Worm (Caenorhabditis elegans) whole organism, L1 larva: Measurements from ENCODE around the gene C33D9.6.

Experiments
- aly-2 ChIP-seq: fragments of 150-350 bp; optimal IDR thresholded peaks from 2 replicates; lab custom pipeline; 2014; ENCODE audit warnings: missing biosample characterization, missing genetic modification characterization
- isw-1 ChIP-seq: fragments of 200-800 bp; sonication (Bioruptor generic); IDR thresholded peaks from 2 replicates; pipeline ENCODE4 v1.3.6; 2022; ENCODE audit warnings: missing genetic modification characterization, missing compliant biosample characterization
- lin-35 ChIP-seq, 2 experiments: fragments of 150-350 bp; optimal IDR thresholded peaks; 2 replicates each; lab custom pipeline; 2014; ENCODE audit warnings: missing biosample characterization in 2 of 2, missing genetic modification characterization in 2 of 2, missing genetic modification reagents in 2 of 2
- mep-1 ChIP-seq: fragments of 150-350 bp; optimal IDR thresholded peaks from 2 replicates; lab custom pipeline; 2014; ENCODE audit warnings: missing biosample characterization, missing genetic modification characterization
- nhr-237 ChIP-seq: fragments of 150-350 bp; optimal IDR thresholded peaks from 2 replicates; lab custom pipeline; 2014; ENCODE audit warnings: missing biosample characterization, missing genetic modification characterization
- nhr-76 ChIP-seq: sonication (generic microtip); optimal IDR thresholded peaks from 2 replicates; lab custom pipeline; 2017; ENCODE audit warnings: missing biosample characterization, missing genetic modification characterization
- snpc-4 ChIP-seq: fragments of 150-350 bp; optimal IDR thresholded peaks from 2 replicates; lab custom pipeline; 2014; ENCODE audit warnings: missing biosample characterization, missing genetic modification characterization
- unc-62 ChIP-seq: fragments of 150-350 bp; optimal IDR thresholded peaks from 2 replicates; lab custom pipeline; 2014; ENCODE audit warnings: missing biosample characterization, missing genetic modification reagents, missing genetic modification characterization

DNA sequence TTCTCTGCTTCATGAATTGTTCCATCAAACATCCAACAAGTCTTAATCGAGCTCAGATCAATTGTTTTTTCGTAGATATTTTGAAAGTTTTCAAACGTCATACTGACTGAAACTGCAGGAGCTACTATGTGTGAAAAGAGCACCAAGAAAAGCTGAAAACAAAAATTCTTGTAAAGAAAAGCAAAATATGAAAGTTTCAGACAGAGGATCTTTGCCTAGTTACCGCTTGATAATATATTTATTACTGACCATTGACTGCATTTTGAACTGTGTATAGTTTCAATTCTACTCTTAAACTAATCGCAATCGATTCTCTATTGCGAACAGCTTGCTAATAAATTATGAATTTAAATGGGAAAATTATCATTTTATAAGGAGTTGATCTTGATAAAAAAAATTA, 20.3 kb upstream of the C33D9.6 start, which contains the start of gene clec-182:
- TF ChIP-seq unc-62 (GFP tag; lab: Kevin White, UChicago): no peak
- TF ChIP-seq isw-1 (GFP tag; lab: Robert Waterston, UW): no peak
- TF ChIP-seq nhr-76 (tag; lab: Kevin White, UChicago): no peak
- TF ChIP-seq snpc-4 (tag; lab: Kevin White, UChicago): no peak
- TF ChIP-seq nhr-237: no peak
- TF ChIP-seq mep-1 (tag; lab: Kevin White, UChicago): no peak
- TF ChIP-seq aly-2: no peak
- TF ChIP-seq lin-35 (GFP tag; optimal IDR thresholded peaks at IDR 0.05; lab: Kevin White, UChicago): no peak
